Worm (Caenorhabditis elegans) whole organism, L1 larva: Measurements from ENCODE around the gene K01C8.2.

ENCODE experiments used
- C04F5.9 ChIP-seq: sonication (generic microtip); optimal IDR thresholded peaks from 2 replicates; lab custom pipeline; 2016; ENCODE audit warnings: missing genetic modification characterization, missing compliant biosample characterization
- C16A3.4 ChIP-seq: fragments of 150-350 bp; optimal IDR thresholded peaks from 2 replicates; lab custom pipeline; 2014; ENCODE audit warnings: missing biosample characterization, missing genetic modification characterization
- F16B12.6 ChIP-seq: fragments of 150-350 bp; optimal IDR thresholded peaks from 2 replicates; lab custom pipeline; 2014; ENCODE audit warnings: missing biosample characterization, missing genetic modification characterization
- alr-1 ChIP-seq: fragments of 200-800 bp; sonication (Bioruptor generic); optimal IDR thresholded peaks from 2 replicates; lab custom pipeline; 2018; ENCODE audit warnings: borderline replicate concordance, mild to moderate bottlenecking, missing genetic modification characterization, missing compliant biosample characterization
- blmp-1 ChIP-seq: fragments of 150-350 bp; optimal IDR thresholded peaks from 2 replicates; lab custom pipeline; 2014; ENCODE audit warnings: missing biosample characterization, missing genetic modification characterization
- ceh-8 ChIP-seq: fragments of 200-800 bp; sonication (Bioruptor generic); optimal IDR thresholded peaks from 2 replicates; lab custom pipeline; 2018; ENCODE audit warnings: mild to moderate bottlenecking, missing genetic modification characterization, moderate library complexity, missing compliant biosample characterization
- ceh-82 ChIP-seq, 3 experiments: fragments of 150-350 bp in 1 of 3; sonication (generic microtip) in 2 of 3; optimal IDR thresholded peaks; 2 replicates each; lab custom pipeline; 2014 to 2017; ENCODE audit warnings: missing biosample characterization in 3 of 3, missing genetic modification characterization in 3 of 3
- efl-1 ChIP-seq, 4 experiments: fragments of 150-350 bp; optimal IDR thresholded peaks in 3 of 4; peaks in 1 of 4; 1 replicate in 1 of 4; 2 replicates in 3 of 4; lab custom pipeline; 2014; ENCODE audit warnings: missing biosample characterization in 2 of 4, missing genetic modification characterization in 2 of 4, missing genetic modification reagents in 2 of 4
- efl-3 ChIP-seq: fragments of 200-800 bp; sonication (Bioruptor generic); optimal IDR thresholded peaks from 2 replicates; lab custom pipeline; 2018; ENCODE audit warnings: mild to moderate bottlenecking, missing genetic modification characterization, missing compliant biosample characterization
- egl-13 ChIP-seq: sonication (generic microtip); optimal IDR thresholded peaks from 2 replicates; lab custom pipeline; 2016; ENCODE audit warnings: missing genotype, missing genetic modification reagents, missing genetic modification characterization, missing compliant biosample characterization
- egl-27 ChIP-seq, 2 experiments: fragments of 150-350 bp in 1 of 2; sonication (generic microtip); optimal IDR thresholded peaks; 3 replicates each; lab custom pipeline; 2017 to 2018; ENCODE audit warnings: missing biosample characterization in 2 of 2, missing genetic modification characterization in 2 of 2, missing genetic modification reagents in 2 of 2
- elt-2 ChIP-seq: sonication (generic microtip); optimal IDR thresholded peaks from 2 replicates; lab custom pipeline; 2016; ENCODE audit warnings: missing genetic modification characterization, mild to moderate bottlenecking, inconsistent platforms, missing compliant biosample characterization, missing genetic modification reagents
- elt-3 ChIP-seq, 6 experiments: fragments of 150-350 bp in 1 of 6; sonication (generic microtip); optimal IDR thresholded peaks; 2 replicates each; lab custom pipeline; 2017 to 2018; ENCODE audit warnings: missing biosample characterization in 6 of 6, missing genetic modification characterization in 6 of 6, inconsistent platforms in 1 of 6
- fkh-10 ChIP-seq: sonication (generic microtip); optimal IDR thresholded peaks from 2 replicates; lab custom pipeline; 2017; ENCODE audit warnings: missing biosample characterization, missing genetic modification reagents, missing genetic modification characterization
- fkh-4 ChIP-seq: sonication (generic microtip); optimal IDR thresholded peaks from 2 replicates; lab custom pipeline; 2016; ENCODE audit warnings: missing compliant biosample characterization, missing genetic modification characterization, borderline replicate concordance
- hlh-17 ChIP-seq: fragments of 200-800 bp; sonication (Bioruptor generic); optimal IDR thresholded peaks from 2 replicates; lab custom pipeline; 2018; ENCODE audit warnings: missing genetic modification characterization, mild to moderate bottlenecking, missing compliant biosample characterization, moderate library complexity, borderline replicate concordance
- hlh-4 ChIP-seq: sonication (generic microtip); optimal IDR thresholded peaks from 2 replicates; lab custom pipeline; 2016; ENCODE audit warnings: mild to moderate bottlenecking, missing genetic modification characterization, missing compliant biosample characterization
- irx-1 ChIP-seq: sonication (generic microtip); optimal IDR thresholded peaks from 2 replicates; lab custom pipeline; 2016; ENCODE audit warnings: missing genetic modification characterization, missing compliant biosample characterization
- jun-1 ChIP-seq: fragments of 150-350 bp; optimal IDR thresholded peaks from 2 replicates; lab custom pipeline; 2014; ENCODE audit warnings: missing biosample characterization, missing genetic modification reagents, missing genetic modification characterization
- lin-14 ChIP-seq: fragments of 200-800 bp; sonication (Bioruptor generic); optimal IDR thresholded peaks from 2 replicates; lab custom pipeline; 2018; ENCODE audit warnings: mild to moderate bottlenecking, missing genetic modification characterization, moderate library complexity, missing compliant biosample characterization
- lin-15B ChIP-seq: fragments of 150-350 bp; sonication (generic microtip); optimal IDR thresholded peaks from 3 replicates; lab custom pipeline; 2014; ENCODE audit warnings: missing biosample characterization, missing genetic modification characterization
- lin-35 ChIP-seq, 2 experiments: fragments of 150-350 bp; optimal IDR thresholded peaks; 2 replicates each; lab custom pipeline; 2014; ENCODE audit warnings: missing biosample characterization in 2 of 2, missing genetic modification characterization in 2 of 2, missing genetic modification reagents in 2 of 2
- lin-39 ChIP-seq: fragments of 150-350 bp; optimal IDR thresholded peaks from 2 replicates; lab custom pipeline; 2014; ENCODE audit warnings: missing biosample characterization, missing genetic modification reagents, missing genetic modification characterization
- lsy-2 ChIP-seq, 2 experiments: fragments of 150-350 bp; optimal IDR thresholded peaks; 2 replicates each; lab custom pipeline; 2014; ENCODE audit warnings: missing biosample characterization in 2 of 2, missing genetic modification characterization in 2 of 2
- mdl-1 ChIP-seq, 2 experiments: fragments of 150-350 bp; optimal IDR thresholded peaks; 2 replicates each; lab custom pipeline; 2014 to 2017; ENCODE audit warnings: missing biosample characterization in 2 of 2, missing genetic modification characterization in 2 of 2, inconsistent platforms in 1 of 2
- mep-1 ChIP-seq: fragments of 150-350 bp; optimal IDR thresholded peaks from 2 replicates; lab custom pipeline; 2014; ENCODE audit warnings: missing biosample characterization, missing genetic modification characterization
- nhr-11 ChIP-seq: fragments of 150-350 bp; optimal IDR thresholded peaks from 2 replicates; lab custom pipeline; 2014; ENCODE audit warnings: missing biosample characterization, missing genetic modification characterization
- nhr-12 ChIP-seq: sonication (generic microtip); optimal IDR thresholded peaks from 2 replicates; lab custom pipeline; 2017; ENCODE audit warnings: missing biosample characterization, missing genetic modification characterization
- nhr-19 ChIP-seq: fragments of 200-800 bp; sonication (Bioruptor generic); conservative IDR thresholded peaks from 2 replicates; pipeline ENCODE4 v1.3.6; 2022; ENCODE audit warnings: missing genetic modification characterization, missing compliant biosample characterization
- nhr-20 ChIP-seq: sonication (generic microtip); optimal IDR thresholded peaks from 2 replicates; lab custom pipeline; 2016; ENCODE audit warnings: mild to moderate bottlenecking, missing genetic modification characterization, missing compliant biosample characterization
- nhr-71 ChIP-seq: sonication (generic microtip); optimal IDR thresholded peaks from 2 replicates; lab custom pipeline; 2016; ENCODE audit warnings: mild to moderate bottlenecking, missing genetic modification characterization, moderate library complexity, missing compliant biosample characterization
- nhr-76 ChIP-seq: sonication (generic microtip); optimal IDR thresholded peaks from 2 replicates; lab custom pipeline; 2017; ENCODE audit warnings: missing biosample characterization, missing genetic modification characterization
- nhr-85 ChIP-seq: sonication (generic microtip); peaks from one replicate; lab custom pipeline; 2016; ENCODE audit warnings: missing genetic modification characterization, inconsistent platforms, missing compliant biosample characterization
- nhr-90 ChIP-seq: sonication (generic microtip); optimal IDR thresholded peaks from 2 replicates; lab custom pipeline; 2016; ENCODE audit warnings: mild to moderate bottlenecking, missing genetic modification characterization, missing compliant biosample characterization; ENCODE audit not compliant: poor library complexity
- pqm-1 ChIP-seq: sonication (generic microtip); optimal IDR thresholded peaks from 3 replicates; lab custom pipeline; 2017; ENCODE audit warnings: missing biosample characterization, missing genetic modification characterization
- skn-1 ChIP-seq: fragments of 150-350 bp; optimal IDR thresholded peaks from 2 replicates; lab custom pipeline; 2014; ENCODE audit warnings: missing biosample characterization, missing genetic modification characterization
- snu-23 ChIP-seq: sonication (generic microtip); optimal IDR thresholded peaks from 2 replicates; lab custom pipeline; 2016; ENCODE audit warnings: missing genetic modification characterization, missing compliant biosample characterization
- tbx-2 ChIP-seq: sonication (generic microtip); optimal IDR thresholded peaks from 2 replicates; lab custom pipeline; 2016; ENCODE audit warnings: missing genetic modification characterization, missing compliant biosample characterization
- unc-130 ChIP-seq: fragments of 150-350 bp; optimal IDR thresholded peaks from 2 replicates; lab custom pipeline; 2017; ENCODE audit warnings: missing biosample characterization, missing genetic modification characterization, inconsistent platforms
- zag-1 ChIP-seq: fragments of 150-350 bp; optimal IDR thresholded peaks from 2 replicates; lab custom pipeline; 2014; ENCODE audit warnings: missing biosample characterization, missing genetic modification characterization
- ztf-11 ChIP-seq, 2 experiments: sonication (generic microtip); optimal IDR thresholded peaks; 2 replicates each; lab custom pipeline; 2016 to 2017; ENCODE audit warnings: missing genetic modification characterization in 2 of 2, missing biosample characterization in 1 of 2, missing compliant biosample characterization in 1 of 2
- ztf-4 ChIP-seq: fragments of 150-350 bp; optimal IDR thresholded peaks from 2 replicates; lab custom pipeline; 2014; ENCODE audit warnings: missing biosample characterization, missing genetic modification characterization

Gene K01C8.2

DNA sequence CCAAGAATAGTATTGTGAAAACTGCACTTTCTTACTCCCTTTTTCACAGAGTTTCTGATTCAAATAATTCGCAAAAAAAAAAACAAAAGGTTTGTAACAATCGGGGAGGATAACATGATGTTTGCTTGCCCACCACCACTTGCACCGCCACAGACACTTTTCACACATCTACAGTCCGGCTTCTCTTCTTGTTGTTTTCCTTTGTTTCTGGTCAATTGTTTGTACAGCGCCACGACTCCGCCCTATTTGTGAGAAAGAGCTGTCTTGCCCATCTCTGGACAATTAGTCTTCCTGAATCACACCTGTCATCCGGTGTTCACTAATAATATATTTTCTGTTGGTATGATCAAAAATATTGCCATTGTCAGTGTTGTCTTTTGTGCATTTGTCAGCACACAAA is 38.3 kb downstream of the K01C8.2 start, which contains the start of gene M110.9:
M110.9 (plus strand) TSS at position 301 of the 400 bp plus-strand sequence.
- no peak for TF ChIP-seq lsy-2 (tag; optimal IDR thresholded peaks at IDR 0.05; lab: Kevin White, UChicago)
- no peak for TF ChIP-seq ztf-4 (tag; lab: Kevin White, UChicago)
- no peak for TF ChIP-seq F16B12.6 (tag; lab: Kevin White, UChicago)
- no peak for TF ChIP-seq fkh-4 (tag; lab: Kevin White, UChicago)
- TF ChIP-seq egl-13 (tag; lab: Kevin White, UChicago): no peak
- no peak for TF ChIP-seq lin-39 (tag; lab: Kevin White, UChicago)
- TF ChIP-seq egl-27 (tag; optimal IDR thresholded peaks at IDR 0.05; lab: Kevin White, UChicago): no peak
- no peak for TF ChIP-seq jun-1 (tag; lab: Kevin White, UChicago)
- TF ChIP-seq, all 84 proteins: peak for 0

DNA sequence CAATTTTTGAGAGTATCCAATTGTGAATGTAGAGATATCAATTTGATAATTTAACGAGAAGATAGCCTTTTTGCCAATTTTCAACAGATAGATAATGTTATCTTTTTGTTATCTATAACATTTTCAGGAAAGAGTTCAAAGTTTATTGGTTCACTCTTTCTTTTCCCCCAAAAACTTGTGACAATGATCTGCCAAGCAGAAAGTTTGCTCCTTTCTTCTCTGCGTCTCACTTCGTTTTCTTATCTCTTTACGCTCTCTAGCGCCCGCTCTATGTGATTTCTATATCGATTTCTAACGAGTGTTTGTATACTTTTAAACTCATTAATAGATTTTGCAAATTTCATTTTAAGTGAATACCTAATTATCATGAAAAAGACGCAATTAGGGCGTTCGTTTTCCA is 42.8 kb downstream of the K01C8.2 start:
- TF ChIP-seq egl-27 (tag; optimal IDR thresholded peaks at IDR 0.05; lab: Kevin White, UChicago) (no peak), lin-39 (tag; lab: Kevin White, UChicago) (no peak), efl-3 (GFP tag; lab: Kevin White, UChicago) (no peak), nhr-19 (no peak), ztf-11 (tag; optimal IDR thresholded peaks at IDR 0.05; lab: Kevin White, UChicago) (no peak), efl-1 (optimal IDR thresholded peaks at IDR 0.05; lab: Kevin White, UChicago) (peak in 1 of 2 experiments; percentile 1), efl-1 (GFP tag; optimal IDR thresholded peaks at IDR 0.05 in 1 of 2; lab: Kevin White, UChicago) (no peak), skn-1 (no peak), snu-23 (GFP tag; lab: Kevin White, UChicago) (peak; percentile 9), nhr-12 (tag; lab: Kevin White, UChicago) (no peak), zag-1 (tag; lab: Kevin White, UChicago) (no peak), unc-130 (tag; lab: Kevin White, UChicago) (no peak), lin-35 (GFP tag; optimal IDR thresholded peaks at IDR 0.05; lab: Kevin White, UChicago) (peak in 1 of 2 experiments; percentile 16), fkh-10 (GFP tag; lab: Kevin White, UChicago) (no peak), ceh-8 (GFP tag; lab: Kevin White, UChicago) (no peak), ceh-82 (tag; optimal IDR thresholded peaks at IDR 0.05; lab: Kevin White, UChicago) (no peak), nhr-20 (tag; lab: Kevin White, UChicago) (peak; percentile 47), nhr-85 (tag; lab: Kevin White, UChicago) (no peak), nhr-71 (tag; lab: Kevin White, UChicago) (peak; percentile 42), nhr-76 (no peak), irx-1 (tag; lab: Kevin White, UChicago) (no peak), elt-3 (tag; optimal IDR thresholded peaks at IDR 0.05; lab: Kevin White, UChicago) (no peak), ztf-4 (tag; lab: Kevin White, UChicago) (no peak), hlh-4 (no peak), lin-15B (no peak), nhr-11 (no peak), nhr-90 (tag; lab: Kevin White, UChicago) (peak; percentile 23), hlh-17 (GFP tag; lab: Kevin White, UChicago) (no peak), alr-1 (tag; lab: Kevin White, UChicago) (no peak), elt-2 (tag; lab: Kevin White, UChicago) (peak; percentile 93), tbx-2 (no peak), mdl-1 (tag; optimal IDR thresholded peaks at IDR 0.05; lab: Kevin White, UChicago) (peak in 1 of 2 experiments; percentile 29), mep-1 (tag; lab: Kevin White, UChicago) (peak; percentile 40), C16A3.4 (tag; lab: Kevin White, UChicago) (no peak), lin-14 (no peak), pqm-1 (tag; lab: Kevin White, UChicago) (peak; percentile 10), C04F5.9 (no peak), blmp-1 (tag; lab: Kevin White, UChicago) (peak; percentile 23), lsy-2 (tag; optimal IDR thresholded peaks at IDR 0.05; lab: Kevin White, UChicago) (peak in 1 of 2 experiments; percentile 41)
